Fruit fly (Drosophila melanogaster) whole organism, wandering third instar larva: ENCODE measurements around the gene CG6432.
A peak's percentile ranks its signal among the peaks of the same experiment; 100 is the strongest.

ENCODE experiments used
- Abd-B ChIP-seq: fragments of >200 bp; optimal IDR thresholded peaks from 2 replicates; lab custom pipeline; 2017; ENCODE audit warnings: missing biosample characterization, missing genetic modification characterization
- CG32264 ChIP-seq: fragments of 200-800 bp; sonication (Bioruptor generic); optimal IDR thresholded peaks from 2 replicates; lab custom pipeline; 2016; ENCODE audit warnings: missing biosample characterization, missing genetic modification characterization
- CG9705 ChIP-seq: fragments of 200-800 bp; sonication (Bioruptor generic); optimal IDR thresholded peaks from 2 replicates; lab custom pipeline; 2018; ENCODE audit warnings: missing biosample characterization, mild to moderate bottlenecking, missing genetic modification characterization
- CrebA ChIP-seq: fragments of 200-800 bp; sonication (Bioruptor generic); optimal IDR thresholded peaks from 2 replicates; lab custom pipeline; 2016; ENCODE audit warnings: missing biosample characterization, mild to moderate bottlenecking, missing genetic modification characterization, borderline replicate concordance
- Dfd ChIP-seq: fragments of >200 bp; optimal IDR thresholded peaks from 2 replicates; lab custom pipeline; 2017; ENCODE audit warnings: missing biosample characterization, missing genetic modification characterization
- Dif ChIP-seq: fragments of 200-275, 200-300 bp; sonication (Bioruptor generic); optimal IDR thresholded peaks from 2 replicates; lab custom pipeline; 2018; ENCODE audit warnings: missing biosample characterization, missing genetic modification characterization; ENCODE audit not compliant: partially characterized antibody
- GATAd ChIP-seq: sonication (Bioruptor generic); optimal IDR thresholded peaks from 2 replicates; lab custom pipeline; 2016; ENCODE audit warnings: missing biosample characterization, missing genetic modification characterization
- HLH106 ChIP-seq: fragments of 200-800 bp; optimal IDR thresholded peaks from 3 replicates; lab custom pipeline; 2019; ENCODE audit warnings: missing biosample characterization, mild to moderate bottlenecking, missing genetic modification characterization, moderate library complexity
- Hnf4 ChIP-seq: fragments of 200-800 bp; sonication (Bioruptor generic); optimal IDR thresholded peaks from 2 replicates; lab custom pipeline; 2016; ENCODE audit warnings: missing biosample characterization, mild to moderate bottlenecking, missing genetic modification characterization
- Hr78 ChIP-seq: fragments of >200 bp; optimal IDR thresholded peaks from 2 replicates; lab custom pipeline; 2017; ENCODE audit warnings: missing biosample characterization, missing genetic modification characterization
- Hr83 ChIP-seq: fragments of 200-300 bp; sonication (Bioruptor generic); optimal IDR thresholded peaks from 2 replicates; lab custom pipeline; 2016; ENCODE audit warnings: missing biosample characterization, mild to moderate bottlenecking, missing genetic modification characterization, moderate library complexity; ENCODE audit not compliant: poor library complexity, severe bottlenecking
- Jra ChIP-seq: sonication (Bioruptor generic); optimal IDR thresholded peaks from 2 replicates; lab custom pipeline; 2016; ENCODE audit warnings: missing biosample characterization, missing genetic modification characterization
- Mio ChIP-seq: sonication (Bioruptor generic); optimal IDR thresholded peaks from 2 replicates; lab custom pipeline; 2016; ENCODE audit warnings: missing biosample characterization, missing genetic modification characterization
- Myc ChIP-seq: fragments of >200 bp; optimal IDR thresholded peaks from 2 replicates; lab custom pipeline; 2017
- N ChIP-seq: fragments of >200 bp; optimal IDR thresholded peaks from 2 replicates; lab custom pipeline; 2018; ENCODE audit warnings: missing biosample characterization, missing external identifiers, missing genetic modification characterization
- OdsH ChIP-seq: fragments of 200-800 bp; sonication (Bioruptor generic); optimal IDR thresholded peaks from 2 replicates; lab custom pipeline; 2016; ENCODE audit warnings: missing biosample characterization, mild to moderate bottlenecking, missing genetic modification characterization
- Rel ChIP-seq, 2 experiments: fragments of 200-800 bp; sonication (Bioruptor generic) in 1 of 2; optimal IDR thresholded peaks; 2 replicates in 1 of 2; 3 replicates in 1 of 2; lab custom pipeline; 2016 to 2019; ENCODE audit warnings: mild to moderate bottlenecking in 2 of 2, missing biosample characterization in 2 of 2, missing genetic modification characterization in 2 of 2, moderate library complexity in 1 of 2
- Sp1 ChIP-seq: fragments of 200-800 bp; sonication (Bioruptor generic); optimal IDR thresholded peaks from 3 replicates; lab custom pipeline; 2019; ENCODE audit warnings: missing biosample characterization, mild to moderate bottlenecking, missing genetic modification characterization, moderate library complexity
- Vsx2 ChIP-seq: fragments of 200-300, 225-300 bp; sonication (Bioruptor generic); optimal IDR thresholded peaks from 2 replicates; lab custom pipeline; 2018; ENCODE audit warnings: missing biosample characterization, missing genetic modification characterization; ENCODE audit not compliant: partially characterized antibody
- br ChIP-seq: fragments of 200-800 bp; sonication (Bioruptor generic); optimal IDR thresholded peaks from 2 replicates; lab custom pipeline; 2016; ENCODE audit warnings: missing biosample characterization, missing genetic modification characterization
- brk ChIP-seq: fragments of 200-800 bp; sonication (Bioruptor generic); optimal IDR thresholded peaks from 2 replicates; lab custom pipeline; 2016; ENCODE audit warnings: missing biosample characterization, mild to moderate bottlenecking, missing genetic modification characterization
- dl ChIP-seq, 2 experiments: fragments of 175-275, 200-275 bp in 1 of 2; fragments of 200-275 bp in 1 of 2; sonication (Bioruptor generic); optimal IDR thresholded peaks; lab custom pipeline; 2018; ENCODE audit warnings: mild to moderate bottlenecking in 2 of 2, missing biosample characterization in 2 of 2, missing genetic modification characterization in 2 of 2, moderate library complexity in 2 of 2; ENCODE audit not compliant: partially characterized antibody in 2 of 2, insufficient read depth in 1 of 2
- dmrt93B ChIP-seq: fragments of 200-800 bp; sonication (Bioruptor generic); optimal IDR thresholded peaks from 2 replicates; lab custom pipeline; 2018; ENCODE audit warnings: missing biosample characterization, mild to moderate bottlenecking, missing genetic modification characterization
- dsf ChIP-seq: sonication (Bioruptor generic); optimal IDR thresholded peaks from 2 replicates; lab custom pipeline; 2016; ENCODE audit warnings: missing biosample characterization, missing genetic modification characterization, borderline replicate concordance
- ey ChIP-seq: fragments of 200-800 bp; sonication (Bioruptor generic); optimal IDR thresholded peaks from 2 replicates; lab custom pipeline; 2016; ENCODE audit warnings: missing biosample characterization, missing genetic modification characterization
- foxo ChIP-seq, 2 experiments: fragments of 200-800 bp; sonication (Bioruptor generic); optimal IDR thresholded peaks; 2 replicates in 1 of 2; 3 replicates in 1 of 2; lab custom pipeline; 2016 to 2017; ENCODE audit warnings: missing biosample characterization in 2 of 2, missing genetic modification characterization in 2 of 2
- fru ChIP-seq: fragments of 200-800 bp; sonication (Bioruptor generic); optimal IDR thresholded peaks from 3 replicates; lab custom pipeline; 2016; ENCODE audit warnings: missing biosample characterization, mild to moderate bottlenecking, missing genetic modification characterization
- h ChIP-seq: fragments of 200-800 bp; sonication (Bioruptor generic); optimal IDR thresholded peaks from 3 replicates; lab custom pipeline; 2016; ENCODE audit warnings: missing biosample characterization, mild to moderate bottlenecking, missing genetic modification characterization
- jim ChIP-seq: fragments of 175-275, 200-325 bp; sonication (Bioruptor generic); optimal IDR thresholded peaks from 2 replicates; lab custom pipeline; 2016; ENCODE audit warnings: missing biosample characterization, mild to moderate bottlenecking, missing genetic modification characterization
- lola ChIP-seq: fragments of >200 bp; optimal IDR thresholded peaks from 2 replicates; lab custom pipeline; 2017; ENCODE audit warnings: missing biosample characterization, missing genetic modification characterization
- pan ChIP-seq: fragments of >200 bp; optimal IDR thresholded peaks from 2 replicates; lab custom pipeline; 2017
- psq ChIP-seq: fragments of 200-800 bp; sonication (Bioruptor generic); optimal IDR thresholded peaks from 3 replicates; lab custom pipeline; 2017; ENCODE audit warnings: missing biosample characterization, mild to moderate bottlenecking, missing genetic modification characterization, moderate library complexity
- rgr ChIP-seq: fragments of 200-800 bp; sonication (Bioruptor generic); optimal IDR thresholded peaks from 3 replicates; lab custom pipeline; 2016; ENCODE audit warnings: missing biosample characterization, mild to moderate bottlenecking, missing genetic modification characterization
- sage ChIP-seq: fragments of 200-800 bp; sonication (Bioruptor generic); optimal IDR thresholded peaks from 2 replicates; lab custom pipeline; 2016; ENCODE audit warnings: missing biosample characterization, mild to moderate bottlenecking, missing genetic modification characterization
- sv ChIP-seq: fragments of 200-800 bp; sonication (Bioruptor generic); optimal IDR thresholded peaks from 3 replicates; lab custom pipeline; 2016; ENCODE audit warnings: missing biosample characterization, missing genetic modification characterization
- tai ChIP-seq: sonication (Bioruptor generic); optimal IDR thresholded peaks from 2 replicates; lab custom pipeline; 2016; ENCODE audit warnings: missing biosample characterization, missing genetic modification characterization
- usp ChIP-seq: fragments of >200 bp; optimal IDR thresholded peaks from 2 replicates; lab custom pipeline; 2017; ENCODE audit warnings: missing biosample characterization, missing genetic modification characterization
- woc ChIP-seq: sonication (Bioruptor generic); optimal IDR thresholded peaks from 2 replicates; lab custom pipeline; 2016; ENCODE audit warnings: missing biosample characterization, mild to moderate bottlenecking, missing genetic modification characterization

Gene CG6432

DNA sequence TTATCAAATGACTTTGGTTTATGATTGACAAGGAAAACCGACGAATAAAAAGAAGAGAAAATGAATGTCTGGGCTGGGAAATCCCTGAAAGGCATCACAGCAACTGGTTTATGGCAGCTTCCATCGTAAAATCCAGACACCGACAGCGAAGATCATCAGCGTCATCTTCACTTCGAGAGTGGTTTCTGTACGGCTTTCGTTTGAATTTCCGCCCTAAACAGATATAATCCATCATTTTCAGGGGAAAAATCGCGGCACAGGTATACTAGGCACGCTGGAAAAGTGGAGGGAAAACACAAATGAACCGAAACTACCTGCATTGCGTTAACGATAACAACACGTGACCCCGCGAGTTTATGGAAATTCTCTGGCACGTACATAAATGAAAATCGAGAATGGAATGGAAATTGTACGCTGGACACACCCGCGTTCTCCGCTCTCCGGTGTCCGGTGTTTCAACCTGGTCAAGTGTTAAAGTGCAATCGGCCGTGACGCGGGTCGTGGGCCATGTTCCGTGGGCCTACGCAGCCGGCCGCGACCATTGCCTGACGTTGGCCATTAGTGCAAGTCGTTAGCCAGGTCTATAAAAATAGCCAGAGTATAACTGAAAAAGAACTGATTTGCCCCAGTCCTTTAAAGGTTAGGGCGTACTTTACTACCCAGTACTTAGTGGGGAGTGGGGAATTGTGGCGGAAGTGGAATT lies 39.1 kb upstream of the CG6432 start:
- TF ChIP-seq rgr (no peak), Sp1 (GFP tag; lab: Kevin White, UChicago) (no peak), jim (no peak), dsf (GFP tag; lab: Kevin White, UChicago) (no peak), tai (GFP tag; lab: Kevin White, UChicago) (no peak)

DNA sequence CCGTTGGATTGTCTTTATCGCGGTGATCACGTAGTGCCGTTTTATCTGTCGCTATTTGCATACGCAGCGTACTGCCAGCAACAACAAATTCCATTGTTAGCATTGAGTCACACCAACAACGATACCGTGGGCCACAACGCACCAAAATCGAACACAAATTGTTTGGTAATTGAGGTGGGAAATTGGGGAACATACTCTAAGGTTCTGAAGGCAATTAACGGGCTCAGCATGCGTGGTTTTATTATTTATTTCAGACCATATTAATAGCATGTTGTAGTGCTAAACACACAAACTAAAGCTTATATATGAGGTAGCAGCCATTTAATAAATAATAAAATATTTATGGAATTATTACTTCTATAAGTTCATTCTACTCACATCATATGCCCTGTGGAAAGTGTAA lies 38.2 kb upstream of the CG6432 start:
- TF ChIP-seq CrebA (GFP tag; lab: Kevin White, UChicago) (no peak), br (GFP tag; lab: Kevin White, UChicago) (peak; percentile 47), Jra (GFP tag; lab: Kevin White, UChicago) (peak; percentile 76), Myc (no peak), dl (GFP tag; optimal IDR thresholded peaks at IDR 0.05; lab: Kevin White, UChicago; ENCODE audit: insufficient read depth in 1 of 2, partially characterized antibody in 2 of 2) (no peak), fru (GFP tag; lab: Kevin White, UChicago) (peak; percentile 44), Hr83 (peak; percentile 99), jim (peak; percentile 56), dmrt93B (peak; percentile 36), pan (no peak), Abd-B (no peak), h (GFP tag; lab: Kevin White, UChicago) (peak; percentile 64), CG32264 (GFP tag; lab: Kevin White, UChicago) (peak; percentile 9), Dfd (GFP tag; lab: Kevin White, UChicago) (no peak), OdsH (GFP tag; lab: Kevin White, UChicago) (peak; percentile 35), HLH106 (peak; percentile 39), dsf (GFP tag; lab: Kevin White, UChicago) (peak; percentile 56), woc (GFP tag; lab: Kevin White, UChicago) (no peak), Rel (GFP tag; optimal IDR thresholded peaks at IDR 0.05; lab: Kevin White, UChicago) (no peak), Rel (tag; optimal IDR thresholded peaks at IDR 0.05; lab: Kevin White, UChicago) (no peak), Hnf4 (peak; percentile 68), Vsx2 (GFP tag; lab: Kevin White, UChicago) (no peak), usp (GFP tag; lab: Kevin White, UChicago) (no peak), psq (GFP tag; lab: Kevin White, UChicago) (peak; percentile 22), Hr78 (GFP tag; lab: Kevin White, UChicago) (no peak), sage (GFP tag; lab: Kevin White, UChicago) (no peak), tai (GFP tag; lab: Kevin White, UChicago) (peak; percentile 80), CG9705 (GFP tag; lab: Kevin White, UChicago) (no peak), lola (GFP tag; lab: Kevin White, UChicago) (no peak), Mio (no peak), ey (peak; percentile 25), foxo (GFP tag; optimal IDR thresholded peaks at IDR 0.05; lab: Kevin White, UChicago) (peak in 1 of 2 experiments; percentile 61), Sp1 (GFP tag; lab: Kevin White, UChicago) (peak; percentile 24), GATAd (GFP tag; lab: Kevin White, UChicago) (peak; percentile 14), Dif (GFP tag; lab: Kevin White, UChicago) (no peak), brk (GFP tag; lab: Kevin White, UChicago) (peak; percentile 30), rgr (peak; percentile 66), sv (GFP tag; lab: Kevin White, UChicago) (no peak)

- peak; percentile 19 for TF ChIP-seq Vsx2 (GFP tag; lab: Kevin White, UChicago)
- no peak for TF ChIP-seq N
- TF ChIP-seq Hr83: peak; percentile 29
- TF ChIP-seq woc (GFP tag; lab: Kevin White, UChicago): no peak
- TF ChIP-seq Dif (GFP tag; lab: Kevin White, UChicago): peak; percentile 7
Measured at dm6 chr3R:24299148-24299547, 37.6 kb upstream of the CG6432 start.
